Worm (Caenorhabditis elegans) whole organism, early embryonic: ENCODE measurements around the gene snr-5.

Experiments used
- B0310.2 ChIP-seq: sonication (generic microtip); optimal IDR thresholded peaks from 2 replicates; lab custom pipeline; 2016; ENCODE audit warnings: mild to moderate bottlenecking, missing genetic modification characterization, missing compliant biosample characterization
- F13C5.2 ChIP-seq: sonication (generic microtip); optimal IDR thresholded peaks from 2 replicates; lab custom pipeline; 2017; ENCODE audit warnings: mild to moderate bottlenecking, missing genetic modification characterization, inconsistent platforms, missing compliant biosample characterization
- aly-1 ChIP-seq: sonication (generic microtip); optimal IDR thresholded peaks from 2 replicates; lab custom pipeline; 2016; ENCODE audit warnings: missing genetic modification characterization, missing compliant biosample characterization
- ama-1 ChIP-seq: fragments of 150-350 bp; optimal IDR thresholded peaks from 2 replicates; lab custom pipeline; 2014
- ceh-13 ChIP-seq: fragments of 200-800 bp; sonication (Bioruptor generic); optimal IDR thresholded peaks from 2 replicates; lab custom pipeline; 2018; ENCODE audit warnings: mild to moderate bottlenecking, missing genetic modification characterization, missing compliant biosample characterization
- ets-7 ChIP-seq: sonication (generic microtip); optimal IDR thresholded peaks from 2 replicates; lab custom pipeline; 2016; ENCODE audit warnings: missing genotype, missing genetic modification characterization, missing compliant biosample characterization
- flt-1 ChIP-seq: fragments of 200-800 bp; sonication (Bioruptor generic); IDR thresholded peaks from 2 replicates; pipeline ENCODE4 v1.3.6; 2022; ENCODE audit warnings: missing genetic modification characterization, missing compliant biosample characterization
- hmg-4 ChIP-seq: fragments of 200-800 bp; sonication (Bioruptor generic); optimal IDR thresholded peaks from 2 replicates; lab custom pipeline; 2018; ENCODE audit warnings: mild to moderate bottlenecking, missing genetic modification characterization, missing compliant biosample characterization
- hnd-1 ChIP-seq: sonication (generic microtip); optimal IDR thresholded peaks from 2 replicates; lab custom pipeline; 2016; ENCODE audit warnings: missing genetic modification characterization, missing compliant biosample characterization
- pes-1 ChIP-seq: fragments of 200-800 bp; sonication (Bioruptor generic); IDR thresholded peaks from 2 replicates; pipeline ENCODE4 v1.3.6; 2022; ENCODE audit warnings: missing genetic modification reagents, missing genetic modification characterization, missing compliant biosample characterization
- tbx-37 ChIP-seq: fragments of 200-800 bp; sonication (Bioruptor generic); conservative IDR thresholded peaks from 2 replicates; pipeline ENCODE4 v1.3.6; 2022; ENCODE audit warnings: missing genetic modification reagents, missing genetic modification characterization, missing compliant biosample characterization
- tra-4 ChIP-seq: sonication (generic microtip); optimal IDR thresholded peaks from 2 replicates; lab custom pipeline; 2017; ENCODE audit warnings: missing genetic modification characterization, missing compliant biosample characterization

DNA sequence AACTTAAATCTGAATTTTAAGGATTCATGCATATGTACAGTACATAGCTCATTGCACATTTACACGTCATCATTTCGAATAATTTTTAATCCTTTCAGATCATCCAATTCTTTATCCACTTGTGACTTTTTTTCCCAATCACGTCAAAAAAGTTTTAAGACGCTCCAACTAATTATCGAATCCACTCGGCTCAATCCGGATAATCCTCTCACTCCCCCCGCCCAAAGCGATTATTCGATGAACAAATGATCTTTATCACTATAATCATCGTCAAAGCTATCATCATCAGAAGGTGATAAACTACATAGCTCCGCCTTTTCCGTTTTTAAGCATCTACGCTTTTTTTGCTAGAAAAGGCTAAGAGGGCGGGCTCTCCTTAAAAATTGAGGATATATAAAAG lies 24.3 kb upstream of the snr-5 start:
- TF ChIP-seq flt-1 (GFP tag; lab: Robert Waterston, UW) (no peak), ets-7 (tag; lab: Kevin White, UChicago) (no peak), ama-1 (lab: Kevin White, UChicago) (no peak), B0310.2 (tag; lab: Kevin White, UChicago) (no peak), hnd-1 (tag; lab: Kevin White, UChicago) (no peak), tra-4 (no peak), aly-1 (no peak), tbx-37 (GFP tag; lab: Robert Waterston, UW) (no peak), pes-1 (no peak), F13C5.2 (tag; lab: Kevin White, UChicago) (no peak), hmg-4 (GFP tag; lab: Kevin White, UChicago) (no peak), ceh-13 (GFP tag; lab: Kevin White, UChicago) (no peak)
